Worm (Caenorhabditis elegans): Measurements from ENCODE around the gene zipt-9.

- TF ChIP-seq nhr-76 (tag; optimal IDR thresholded peaks at IDR 0.05) = no peak
- no peak for TF ChIP-seq unc-62 (GFP tag; optimal IDR thresholded peaks at IDR 0.05)
- no peak for TF ChIP-seq lin-13 (tag; optimal IDR thresholded peaks at IDR 0.05)
- TF ChIP-seq sptf-1 (tag; optimal IDR thresholded peaks at IDR 0.05) = no peak
- no peak for TF ChIP-seq elt-3 (tag; optimal IDR thresholded peaks at IDR 0.05)
- no peak for TF ChIP-seq M03D4.4 (tag; optimal IDR thresholded peaks at IDR 0.05)
- no peak for TF ChIP-seq nhr-237 (tag; optimal IDR thresholded peaks at IDR 0.05)
- no peak for TF ChIP-seq ztf-11 (tag; optimal IDR thresholded peaks at IDR 0.05)
- no peak for TF ChIP-seq nhr-2 (tag; optimal IDR thresholded peaks at IDR 0.05)
- no peak for TF ChIP-seq drap-1 (GFP tag; optimal IDR thresholded peaks at IDR 0.05)
Measured at ce11 chrV:13687504-13687903, 27.6 kb downstream of the zipt-9 start.

All from whole organism, mixed stage, embryonic.